Fruit fly (Drosophila melanogaster): ENCODE data around the gene ScsbetaA.
A peak's percentile ranks its signal among the peaks of the same experiment; 100 is the strongest.

The ScsbetaA gene

DNA sequence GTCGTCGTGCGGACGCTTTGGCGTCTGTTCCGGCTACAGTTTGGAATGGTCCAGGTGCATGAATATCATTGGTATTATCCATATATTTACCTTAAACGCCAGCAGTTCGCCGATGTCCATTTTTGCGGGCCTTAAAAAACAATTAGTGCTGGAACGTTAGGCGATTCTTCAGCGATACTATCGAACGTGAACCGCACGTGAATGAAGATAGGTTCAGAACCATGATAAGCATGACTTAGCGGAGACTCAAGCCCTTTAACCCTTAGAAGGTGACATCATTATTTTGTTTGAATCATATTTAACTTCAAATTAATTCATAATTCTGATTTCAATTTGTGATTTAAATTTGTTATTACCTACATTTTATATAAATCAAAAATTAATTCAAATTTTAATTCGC lies 6.3 kb downstream of the ScsbetaA start, which contains the start of gene CG11964 (continued):
- TF ChIP-seq ems (GFP tag; optimal IDR thresholded peaks at IDR 0.05): peak; percentile 53
- TF ChIP-seq cwo (GFP tag; optimal IDR thresholded peaks at IDR 0.05): peak; percentile 99
- no peak for TF ChIP-seq Asciz (GFP tag; optimal IDR thresholded peaks at IDR 0.05)
- TF ChIP-seq rib (GFP tag; IDR thresholded peaks at IDR 0.05): peak; percentile 69; the same call in 1 of the 2 replicates
- no peak for TF ChIP-seq D (optimal IDR thresholded peaks at IDR 0.05)
- TF ChIP-seq D (GFP tag; optimal IDR thresholded peaks at IDR 0.05): no peak
- TF ChIP-seq eyg (GFP tag; optimal IDR thresholded peaks at IDR 0.05): no peak
- no peak for TF ChIP-seq tio (GFP tag; optimal IDR thresholded peaks at IDR 0.05)
- peak; percentile 87 for TF ChIP-seq sens (GFP tag)
- peak; percentile 60 for TF ChIP-seq jumu (GFP tag; optimal IDR thresholded peaks at IDR 0.05)
- peak; percentile 54; the same call in 1 of the 2 replicates for TF ChIP-seq ranshi (GFP tag; IDR thresholded peaks at IDR 0.05)
- no peak for TF ChIP-seq abd-A (tag; optimal IDR thresholded peaks at IDR 0.05)
- TF ChIP-seq CG1529 (GFP tag; optimal IDR thresholded peaks at IDR 0.05): no peak
- peak; percentile 2 for TF ChIP-seq CG13296 (GFP tag; optimal IDR thresholded peaks at IDR 0.05)
- no peak; the same call in 1 of the 3 replicates for TF ChIP-seq CG11456 (GFP tag; IDR thresholded peaks at IDR 0.05)
- TF ChIP-seq emc (GFP tag; optimal IDR thresholded peaks at IDR 0.05): peak; percentile 7
- peak in 1 of 2 experiments; percentile 3 for TF ChIP-seq insv (GFP tag; optimal IDR thresholded peaks at IDR 0.05)
- no peak for TF ChIP-seq Eip74EF (GFP tag; optimal IDR thresholded peaks at IDR 0.05)
- peak; percentile 40 for TF ChIP-seq tx (GFP tag; optimal IDR thresholded peaks at IDR 0.05)
- TF ChIP-seq CG1233 (GFP tag; optimal IDR thresholded peaks at IDR 0.05): no peak
- peak; percentile 100 for TF ChIP-seq inv (GFP tag; IDR thresholded peaks at IDR 0.05; ENCODE audit: partially characterized antibody)
- peak; percentile 98 for TF ChIP-seq zen2 (GFP tag; IDR thresholded peaks at IDR 0.05; ENCODE audit: partially characterized antibody)
- peak; percentile 100 for TF ChIP-seq CG6791 (GFP tag; IDR thresholded peaks at IDR 0.05; ENCODE audit: partially characterized antibody)
- no peak for TF ChIP-seq Usf (GFP tag; optimal IDR thresholded peaks at IDR 0.05)

DNA sequence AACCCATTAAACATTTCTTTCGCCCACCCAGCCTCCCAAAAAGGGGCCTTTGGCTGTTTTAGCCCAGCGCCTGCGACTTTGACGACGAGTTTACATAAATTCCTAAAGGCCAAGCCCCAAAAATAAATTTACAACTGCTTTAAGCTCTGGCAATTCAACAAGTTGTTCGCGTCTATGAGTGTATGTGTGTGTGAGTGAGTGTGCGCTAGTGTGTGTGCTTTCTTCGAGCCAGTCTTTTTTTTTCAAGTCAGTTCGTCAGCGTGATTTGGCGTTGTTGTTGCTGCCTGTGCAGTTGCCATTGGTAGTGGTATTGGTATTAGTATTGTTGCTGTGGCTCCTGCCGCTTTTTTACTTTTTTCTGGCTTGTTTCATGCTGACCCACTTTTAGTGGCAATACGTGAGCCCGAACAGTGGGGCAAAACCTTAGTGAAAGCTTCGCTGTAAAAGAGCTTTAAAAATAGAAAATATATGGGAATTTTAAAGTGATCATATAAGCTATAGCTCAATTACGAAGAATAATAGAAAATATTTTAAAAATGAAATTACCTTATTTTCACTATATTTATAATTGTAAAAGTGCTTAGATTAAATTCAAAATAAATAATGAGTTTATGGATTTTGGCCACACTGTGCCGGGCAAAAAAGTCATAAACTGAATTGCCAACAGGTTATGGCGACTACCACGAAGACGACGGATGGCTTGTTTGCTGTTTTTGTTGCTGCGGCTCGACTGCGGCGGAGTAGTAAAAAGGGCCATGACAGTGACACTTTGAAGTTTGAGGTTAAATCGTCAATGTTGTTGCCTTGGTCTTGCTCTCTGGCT lies 7.2 kb downstream of the ScsbetaA start:
- TF ChIP-seq disco-r (GFP tag; optimal IDR thresholded peaks at IDR 0.05): no peak
- peak; percentile 77 for TF ChIP-seq sisA (GFP tag; IDR thresholded peaks at IDR 0.05)
- TF ChIP-seq D (optimal IDR thresholded peaks at IDR 0.05): no peak
- peak; percentile 86 for TF ChIP-seq D (GFP tag; optimal IDR thresholded peaks at IDR 0.05)
- peak; percentile 83 for TF ChIP-seq seq (GFP tag; IDR thresholded peaks at IDR 0.05)
- TF ChIP-seq Nf-YC (tag; optimal IDR thresholded peaks at IDR 0.05): peak; percentile 81
- no peak for TF ChIP-seq Dip3 (GFP tag; optimal IDR thresholded peaks at IDR 0.05)
- TF ChIP-seq CG2678 (tag; optimal IDR thresholded peaks at IDR 0.05): peak; percentile 92
- peak; percentile 69 for TF ChIP-seq ind (GFP tag; optimal IDR thresholded peaks at IDR 0.05)
- peak in 1 of 2 experiments; percentile 93 for TF ChIP-seq Eip74EF (GFP tag; optimal IDR thresholded peaks at IDR 0.05)
- TF ChIP-seq CG15696 (tag; optimal IDR thresholded peaks at IDR 0.05): peak; percentile 28
- TF ChIP-seq cwo (GFP tag; optimal IDR thresholded peaks at IDR 0.05): peak; percentile 69
- peak; percentile 3 for TF ChIP-seq slp2 (GFP tag; optimal IDR thresholded peaks at IDR 0.05)
- TF ChIP-seq CG16813 (GFP tag; IDR thresholded peaks at IDR 0.05; ENCODE audit: partially characterized antibody): no peak
- TF ChIP-seq Ada2b (GFP tag; IDR thresholded peaks at IDR 0.05): peak; percentile 83
- peak; percentile 29 for TF ChIP-seq CG17912 (GFP tag; optimal IDR thresholded peaks at IDR 0.05)
- TF ChIP-seq CG17568 (GFP tag; optimal IDR thresholded peaks at IDR 0.05): peak; percentile 49
- peak; percentile 58 for TF ChIP-seq sd (tag; optimal IDR thresholded peaks at IDR 0.05)
- TF ChIP-seq Dbx (GFP tag; IDR thresholded peaks at IDR 0.05): no peak
- TF ChIP-seq CG1233 (GFP tag; optimal IDR thresholded peaks at IDR 0.05): peak; percentile 74
- TF ChIP-seq NC2α (GFP tag; optimal IDR thresholded peaks at IDR 0.05): no peak
- no peak for TF ChIP-seq tup (GFP tag; optimal IDR thresholded peaks at IDR 0.05)
- TF ChIP-seq CG1529 (GFP tag; optimal IDR thresholded peaks at IDR 0.05): peak; percentile 83
- peak; percentile 40 for TF ChIP-seq kay (GFP tag; optimal IDR thresholded peaks at IDR 0.05)
- TF ChIP-seq pfk (GFP tag; optimal IDR thresholded peaks at IDR 0.05): no peak
- TF ChIP-seq Pdp1 (GFP tag; optimal IDR thresholded peaks at IDR 0.05): peak; percentile 38 to 53
- no peak; the same call in 1 of the 2 replicates for TF ChIP-seq dan (GFP tag; IDR thresholded peaks at IDR 0.05)
- no peak for TF ChIP-seq CG15479 (GFP tag; optimal IDR thresholded peaks at IDR 0.05)
- peak; percentile 81 for TF ChIP-seq org-1 (GFP tag; optimal IDR thresholded peaks at IDR 0.05)
